Worm (Caenorhabditis elegans) whole organism, L4 larva: ENCODE data around the gene cmd-1.

Source experiments
- D1046.2 ChIP-seq: fragments of 200-800 bp; sonication (Bioruptor generic); IDR thresholded peaks from 2 replicates; pipeline ENCODE4 v1.3.6; 2022; ENCODE audit warnings: missing genetic modification characterization, missing compliant biosample characterization
- F37D6.2 ChIP-seq: sonication (generic microtip); optimal IDR thresholded peaks from 2 replicates; lab custom pipeline; 2016; ENCODE audit warnings: mild to moderate bottlenecking, missing genetic modification characterization, missing compliant biosample characterization
- F49E8.2 ChIP-seq: sonication (generic microtip); optimal IDR thresholded peaks from 2 replicates; lab custom pipeline; 2016; ENCODE audit warnings: missing compliant biosample characterization, mild to moderate bottlenecking, missing genetic modification characterization, borderline replicate concordance
- T20F7.1 ChIP-seq: fragments of 200-800 bp; sonication (Bioruptor generic); optimal IDR thresholded peaks from 2 replicates; lab custom pipeline; 2018; ENCODE audit warnings: mild to moderate bottlenecking, missing genetic modification characterization, missing compliant biosample characterization
- aly-2 ChIP-seq: sonication (generic microtip); optimal IDR thresholded peaks from 2 replicates; lab custom pipeline; 2018; ENCODE audit warnings: missing biosample characterization, missing genetic modification characterization
- ama-1 ChIP-seq: fragments of 150-350 bp; optimal IDR thresholded peaks from 2 replicates; lab custom pipeline; 2014; ENCODE audit warnings: inconsistent platforms, mixed read lengths
- ceh-20 ChIP-seq: fragments of 200-800 bp; sonication (Bioruptor generic); IDR thresholded peaks from 2 replicates; pipeline ENCODE4 v1.3.6; 2022; ENCODE audit warnings: missing genetic modification reagents, missing genetic modification characterization, missing compliant biosample characterization
- ceh-28 ChIP-seq: fragments of 150-350 bp; optimal IDR thresholded peaks from 2 replicates; lab custom pipeline; 2014; ENCODE audit warnings: missing biosample characterization, missing genetic modification reagents, missing genetic modification characterization
- ceh-82 ChIP-seq: sonication (generic microtip); optimal IDR thresholded peaks from 2 replicates; lab custom pipeline; 2017; ENCODE audit warnings: missing biosample characterization, missing genetic modification characterization
- ctbp-1 ChIP-seq: fragments of 200-800 bp; sonication (Bioruptor generic); IDR thresholded peaks from 2 replicates; pipeline ENCODE4 v1.3.6; 2022; ENCODE audit warnings: missing genetic modification reagents, missing genetic modification characterization, missing compliant biosample characterization
- daf-19 ChIP-seq: fragments of 200-800 bp; sonication (Bioruptor generic); conservative IDR thresholded peaks from 2 replicates; pipeline ENCODE4 v1.3.6; 2022; ENCODE audit warnings: missing genetic modification characterization, missing compliant biosample characterization
- dmd-6 ChIP-seq: fragments of 200-800 bp; sonication (Bioruptor generic); IDR thresholded peaks from 2 replicates; pipeline ENCODE4 v1.3.6; 2022; ENCODE audit warnings: missing genetic modification reagents, missing genetic modification characterization, missing compliant biosample characterization
- dmd-9 ChIP-seq: fragments of 200-800 bp; sonication (Bioruptor generic); IDR thresholded peaks from 2 replicates; pipeline ENCODE4 v1.3.6; 2022; ENCODE audit warnings: missing genetic modification reagents, missing genetic modification characterization, missing compliant biosample characterization
- duxl-1 ChIP-seq: sonication (generic microtip); optimal IDR thresholded peaks from 2 replicates; lab custom pipeline; 2016; ENCODE audit warnings: mild to moderate bottlenecking, missing genetic modification characterization, moderate library complexity, missing compliant biosample characterization; ENCODE audit not compliant: poor library complexity
- dve-1 ChIP-seq: sonication (generic microtip); optimal IDR thresholded peaks from 2 replicates; lab custom pipeline; 2017; ENCODE audit warnings: antibody characterized with exemption, mild to moderate bottlenecking, missing genetic modification characterization, missing compliant biosample characterization; ENCODE audit not compliant: insufficient read depth
- egl-27 ChIP-seq: sonication (generic microtip); optimal IDR thresholded peaks from 3 replicates; lab custom pipeline; 2017; ENCODE audit warnings: missing biosample characterization, missing genetic modification reagents, missing genetic modification characterization
- egl-43 ChIP-seq: fragments of 200-800 bp; sonication (Bioruptor generic); IDR thresholded peaks from 2 replicates; pipeline ENCODE4 v1.3.6; 2022; ENCODE audit warnings: missing genetic modification reagents, missing genetic modification characterization, missing compliant biosample characterization
- fos-1 ChIP-seq: fragments of 150-350 bp; optimal IDR thresholded peaks from 2 replicates; lab custom pipeline; 2014; ENCODE audit warnings: missing biosample characterization, missing genetic modification characterization
- hlh-11 ChIP-seq: fragments of 200-800 bp; sonication (Bioruptor generic); optimal IDR thresholded peaks from 2 replicates; lab custom pipeline; 2018; ENCODE audit warnings: mild to moderate bottlenecking, missing genetic modification characterization, missing compliant biosample characterization
- hmg-1.1 ChIP-seq: fragments of 200-800 bp; sonication (Bioruptor generic); IDR thresholded peaks from 2 replicates; pipeline ENCODE4 v1.3.6; 2022; ENCODE audit warnings: missing genetic modification reagents, missing genetic modification characterization, missing compliant biosample characterization
- jun-1 ChIP-seq: fragments of 150-350 bp; optimal IDR thresholded peaks from 2 replicates; lab custom pipeline; 2014; ENCODE audit warnings: missing biosample characterization, missing genetic modification reagents, missing genetic modification characterization
- lin-29 ChIP-seq: fragments of 200-800 bp; sonication (Bioruptor generic); IDR thresholded peaks from 2 replicates; pipeline ENCODE4 v1.3.6; 2022; ENCODE audit warnings: missing genetic modification reagents, missing genetic modification characterization, missing compliant biosample characterization
- lin-39 ChIP-seq: fragments of 150-350 bp; optimal IDR thresholded peaks from 2 replicates; lab custom pipeline; 2014; ENCODE audit warnings: missing biosample characterization, missing genetic modification reagents, missing genetic modification characterization
- madf-5 ChIP-seq, 2 experiments: fragments of 200-800 bp; sonication (Bioruptor generic); IDR thresholded peaks; 2 replicates each; pipeline ENCODE4 v1.3.6; 2022; ENCODE audit warnings: missing compliant biosample characterization in 2 of 2, missing genetic modification characterization in 2 of 2
- mxl-2 ChIP-seq: fragments of 200-800 bp; sonication (Bioruptor generic); conservative IDR thresholded peaks from 2 replicates; pipeline ENCODE4 v1.3.6; 2022; ENCODE audit warnings: missing genetic modification reagents, missing genetic modification characterization, missing compliant biosample characterization
- nhr-111 ChIP-seq: fragments of 200-800 bp; sonication (Bioruptor generic); optimal IDR thresholded peaks from 2 replicates; lab custom pipeline; 2018; ENCODE audit warnings: mild to moderate bottlenecking, missing genetic modification characterization, missing compliant biosample characterization
- nhr-25 ChIP-seq: sonication (generic microtip); optimal IDR thresholded peaks from 2 replicates; lab custom pipeline; 2017; ENCODE audit warnings: missing genetic modification characterization, mild to moderate bottlenecking, missing compliant biosample characterization, antibody characterized with exemption, moderate library complexity, borderline replicate concordance; ENCODE audit not compliant: insufficient read depth
- nhr-28 ChIP-seq: fragments of 150-350 bp; optimal IDR thresholded peaks from 2 replicates; lab custom pipeline; 2014; ENCODE audit warnings: missing biosample characterization, missing genetic modification characterization
- nhr-42 ChIP-seq: fragments of 200-800 bp; sonication (Bioruptor generic); IDR thresholded peaks from 2 replicates; pipeline ENCODE4 v1.3.6; 2022; ENCODE audit warnings: missing genetic modification characterization, missing compliant biosample characterization
- pqm-1 ChIP-seq: sonication (generic microtip); optimal IDR thresholded peaks from 2 replicates; lab custom pipeline; 2017; ENCODE audit warnings: missing biosample characterization, missing genetic modification characterization
- rbr-2 ChIP-seq: sonication (generic microtip); optimal IDR thresholded peaks from 2 replicates; lab custom pipeline; 2016; ENCODE audit warnings: missing genotype, missing genetic modification characterization, missing compliant biosample characterization
- saeg-2 ChIP-seq: fragments of 200-800 bp; sonication (Bioruptor generic); IDR thresholded peaks from 2 replicates; pipeline ENCODE4 v1.3.6; 2022; ENCODE audit warnings: missing genetic modification reagents, missing genetic modification characterization, missing compliant biosample characterization
- sdz-12 ChIP-seq: fragments of 200-800 bp; sonication (Bioruptor generic); optimal IDR thresholded peaks from 2 replicates; lab custom pipeline; 2018; ENCODE audit warnings: mild to moderate bottlenecking, missing genetic modification characterization, missing compliant biosample characterization
- skn-1 ChIP-seq: fragments of 150-350 bp; optimal IDR thresholded peaks from 2 replicates; lab custom pipeline; 2014; ENCODE audit warnings: missing biosample characterization, missing genetic modification characterization
- spr-1 ChIP-seq: sonication (generic microtip); optimal IDR thresholded peaks from 2 replicates; lab custom pipeline; 2016; ENCODE audit warnings: mild to moderate bottlenecking, missing genetic modification characterization, missing compliant biosample characterization
- spr-3 ChIP-seq: fragments of 200-800 bp; sonication (Bioruptor generic); optimal IDR thresholded peaks from 2 replicates; lab custom pipeline; 2018; ENCODE audit warnings: mild to moderate bottlenecking, missing genetic modification characterization, missing compliant biosample characterization
- vab-7 ChIP-seq: fragments of 200-800 bp; sonication (Bioruptor generic); IDR thresholded peaks from 2 replicates; pipeline ENCODE4 v1.3.6; 2022; ENCODE audit warnings: missing genetic modification reagents, missing genetic modification characterization, missing compliant biosample characterization
- zag-1 ChIP-seq: fragments of 150-350 bp; optimal IDR thresholded peaks from 2 replicates; lab custom pipeline; 2014; ENCODE audit warnings: missing biosample characterization, missing genetic modification characterization
- zfp-2 ChIP-seq: sonication (generic microtip); optimal IDR thresholded peaks from 2 replicates; lab custom pipeline; 2016; ENCODE audit warnings: mild to moderate bottlenecking, missing genetic modification characterization, missing compliant biosample characterization
- zip-2 ChIP-seq: fragments of 150-350 bp; optimal IDR thresholded peaks from 2 replicates; lab custom pipeline; 2014; ENCODE audit warnings: missing biosample characterization, missing genetic modification characterization
- ztf-11 ChIP-seq: fragments of 150-350 bp; optimal IDR thresholded peaks from 2 replicates; lab custom pipeline; 2014; ENCODE audit warnings: missing biosample characterization, missing genetic modification characterization
- ztf-7 ChIP-seq: fragments of 150-350 bp; optimal IDR thresholded peaks from 2 replicates; lab custom pipeline; 2014; ENCODE audit warnings: missing biosample characterization, missing genetic modification characterization

The cmd-1 gene

DNA sequence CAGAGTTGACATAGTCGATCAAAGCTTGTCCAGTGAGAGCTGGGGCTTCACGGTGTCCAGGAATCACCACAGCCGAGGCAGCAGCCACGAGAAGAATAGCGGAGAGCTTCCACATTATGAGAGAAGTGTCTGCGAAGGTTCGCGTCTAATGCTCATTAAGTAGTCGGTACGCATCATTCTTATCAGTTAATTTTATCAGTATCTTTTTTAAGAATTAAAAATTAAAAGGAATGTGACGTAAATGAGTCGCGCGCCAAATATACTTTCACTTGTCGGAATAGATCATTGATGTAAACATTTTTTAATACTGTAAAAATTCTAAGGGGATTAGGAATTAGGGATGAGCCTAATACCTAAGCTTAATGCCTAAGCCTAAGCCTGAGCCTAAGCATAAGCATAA lies 22.2 kb upstream of the cmd-1 start, which contains the start of gene cpr-5 (continued):
- TF ChIP-seq ztf-7 (tag; lab: Kevin White, UChicago) (no peak), vab-7 (no peak), ceh-82 (tag; lab: Kevin White, UChicago) (no peak), sdz-12 (GFP tag; lab: Kevin White, UChicago) (no peak), aly-2 (no peak), spr-1 (tag; lab: Kevin White, UChicago) (no peak), jun-1 (tag; lab: Kevin White, UChicago) (no peak), saeg-2 (no peak), skn-1 (tag; lab: Kevin White, UChicago) (no peak), zfp-2 (tag; lab: Kevin White, UChicago) (no peak), lin-29 (GFP tag; lab: Robert Waterston, UW) (no peak), nhr-111 (GFP tag; lab: Kevin White, UChicago) (no peak), egl-27 (tag; lab: Kevin White, UChicago) (no peak), hlh-11 (tag; lab: Kevin White, UChicago) (peak; percentile 13), D1046.2 (GFP tag; lab: Robert Waterston, UW) (no peak), dve-1 (tag; lab: Kevin White, UChicago) (peak; percentile 49)

DNA sequence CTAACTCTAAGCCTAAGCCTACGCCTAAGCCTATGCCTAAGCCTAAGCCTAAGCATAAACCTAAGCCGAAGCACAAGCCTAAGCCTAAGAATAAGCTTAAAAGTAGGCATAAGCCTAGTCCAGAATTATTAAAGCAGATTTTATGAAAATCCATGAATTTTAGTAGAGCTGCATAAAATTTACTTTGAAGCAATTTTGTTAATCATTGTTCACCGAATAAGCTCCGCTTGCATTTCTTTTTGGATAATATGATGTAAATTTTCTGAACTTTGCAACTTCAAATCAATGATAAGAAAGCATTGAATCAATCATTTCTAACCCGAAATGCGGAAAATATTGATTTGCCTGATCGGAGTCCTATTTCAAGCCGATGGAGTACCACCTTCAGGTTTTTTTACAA lies 21.8 kb upstream of the cmd-1 start, which contains the start of gene cpr-8:
TSS of gene cpr-8 (plus strand) at position 301 of the 400 bp plus-strand sequence.
- TF ChIP-seq ama-1 (lab: Kevin White, UChicago) (no peak), ztf-7 (tag; lab: Kevin White, UChicago) (peak; percentile 3)

DNA sequence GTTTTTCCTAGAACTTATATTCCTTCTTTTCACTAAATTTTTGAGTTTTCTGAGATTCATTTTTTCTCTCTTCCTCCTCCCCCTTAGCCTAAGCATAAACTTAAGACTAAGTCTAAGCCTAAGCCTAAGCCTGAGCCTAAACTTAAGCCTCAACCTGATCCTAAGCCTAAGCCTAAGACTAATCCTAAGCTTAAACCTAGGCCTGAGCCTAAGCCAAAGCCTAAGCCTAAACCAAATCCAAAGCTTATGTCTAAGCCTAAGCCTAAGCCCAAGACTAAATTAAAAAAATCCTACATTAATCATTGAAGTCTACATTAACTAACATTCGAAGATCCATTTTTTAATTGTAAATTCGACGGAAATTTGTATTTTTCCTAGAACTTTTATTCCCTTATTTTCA lies 15.3 kb upstream of the cmd-1 start:
- TF ChIP-seq T20F7.1 (no peak), egl-43 (no peak), dmd-9 (GFP tag; lab: Robert Waterston, UW) (no peak), pqm-1 (no peak), egl-27 (tag; lab: Kevin White, UChicago) (no peak), dmd-6 (GFP tag; lab: Robert Waterston, UW) (no peak), F37D6.2 (tag; lab: Kevin White, UChicago) (no peak), rbr-2 (tag; lab: Kevin White, UChicago) (no peak), fos-1 (tag; lab: Kevin White, UChicago) (no peak), ceh-82 (tag; lab: Kevin White, UChicago) (no peak), hmg-1.1 (GFP tag; lab: Robert Waterston, UW) (no peak), F49E8.2 (tag; lab: Kevin White, UChicago) (no peak), ceh-28 (tag; lab: Kevin White, UChicago) (no peak), madf-5 (GFP tag; IDR thresholded peaks at IDR 0.05; lab: Robert Waterston, UW) (no peak), daf-19 (GFP tag; lab: Robert Waterston, UW) (no peak), mxl-2 (GFP tag; lab: Robert Waterston, UW) (no peak), lin-29 (GFP tag; lab: Robert Waterston, UW) (no peak), nhr-28 (tag; lab: Kevin White, UChicago) (no peak), ztf-11 (tag; lab: Kevin White, UChicago) (no peak), lin-39 (no peak)

DNA sequence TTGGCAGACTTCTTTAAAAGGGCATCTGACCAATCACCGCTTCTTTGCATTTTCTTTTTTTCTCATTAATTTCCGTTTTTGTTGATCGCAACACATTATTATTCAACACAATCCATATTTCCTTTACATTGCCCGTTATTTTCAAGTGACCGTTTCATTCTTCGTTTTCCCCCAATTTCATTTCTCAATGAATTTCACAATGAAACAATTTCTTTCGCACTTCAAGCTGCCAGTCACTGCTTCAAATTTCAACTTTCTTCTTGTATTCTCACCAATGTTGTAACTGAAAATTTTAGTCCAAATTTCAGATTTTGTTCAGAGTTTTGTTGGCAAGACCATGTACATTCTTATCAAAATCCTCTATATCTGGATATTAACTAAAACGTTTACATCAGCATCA lies 14.6 kb upstream of the cmd-1 start, which contains the start of gene cutl-22:
TSS of gene cutl-22 (plus strand) at position 301 of the 400 bp plus-strand sequence.
- TF ChIP-seq ctbp-1 (no peak), hlh-11 (tag; lab: Kevin White, UChicago) (no peak), jun-1 (tag; lab: Kevin White, UChicago) (no peak), zag-1 (tag; lab: Kevin White, UChicago) (no peak), spr-3 (GFP tag; lab: Kevin White, UChicago) (no peak), nhr-25 (tag; lab: Kevin White, UChicago) (no peak), zip-2 (no peak), hmg-1.1 (GFP tag; lab: Robert Waterston, UW) (no peak), T20F7.1 (no peak), mxl-2 (GFP tag; lab: Robert Waterston, UW) (no peak), duxl-1 (tag; lab: Kevin White, UChicago) (no peak), lin-29 (GFP tag; lab: Robert Waterston, UW) (no peak), ceh-20 (GFP tag; lab: Robert Waterston, UW) (no peak), egl-27 (tag; lab: Kevin White, UChicago) (no peak), nhr-42 (no peak)
